Fruit fly (Drosophila melanogaster): ENCODE data around the gene CG12661.
A peak's percentile ranks its signal among the peaks of the same experiment; 100 is the strongest.

- TF ChIP-seq CG34367 (tag; optimal IDR thresholded peaks at IDR 0.05) (no peak), CG9948 (tag; optimal IDR thresholded peaks at IDR 0.05) (peak; percentile 5), CG8159 (tag; optimal IDR thresholded peaks at IDR 0.05) (peak; percentile 17), Pif1A (GFP tag; optimal IDR thresholded peaks at IDR 0.05) (peak; percentile 2), CG17806 (tag; optimal IDR thresholded peaks at IDR 0.05) (no peak), Ets98B (GFP tag; IDR thresholded peaks at IDR 0.05) (0 out of 2 replicates have a peak, but pooled peaks have one; percentile 13), EcR (GFP tag; optimal IDR thresholded peaks at IDR 0.05) (no peak), CG10348 (GFP tag; IDR thresholded peaks at IDR 0.05) (no peak), rn (GFP tag; IDR thresholded peaks at IDR 0.05) (no peak), fd96Ca (GFP tag; IDR thresholded peaks at IDR 0.05) (0 out of 3 replicates have a peak, but pooled peaks have one; percentile 7), CG8301 (tag; optimal IDR thresholded peaks at IDR 0.05) (no peak), CG14655 (GFP tag; optimal IDR thresholded peaks at IDR 0.05) (no peak), CG15710 (tag; optimal IDR thresholded peaks at IDR 0.05) (peak; percentile 19)
Measured at dm6 chrX:8892445-8893009, 31.0 kb downstream of the CG12661 start.
